Worm (Caenorhabditis elegans): ENCODE measurements around the gene fbxb-85.
A peak's percentile ranks its signal among the peaks of the same experiment; 100 is the strongest.

The fbxb-85 gene

DNA sequence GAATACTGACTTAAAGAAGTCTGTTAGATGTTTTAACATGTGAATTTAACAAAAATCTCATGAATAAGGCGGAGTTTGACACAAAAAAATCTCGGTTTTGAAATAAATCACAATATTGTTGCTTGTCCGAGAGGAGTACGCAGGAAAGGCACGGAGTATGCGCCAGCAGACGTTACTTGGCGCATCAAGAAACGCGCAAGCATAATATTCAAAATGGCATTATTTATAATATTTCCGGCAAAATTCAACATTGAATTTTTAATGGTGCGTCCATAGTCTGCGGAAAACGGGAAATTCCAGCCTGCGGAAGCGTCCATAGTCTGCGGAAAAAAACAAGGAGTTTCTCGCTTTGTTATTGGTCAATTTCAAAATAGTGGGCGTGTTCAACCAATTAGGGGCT, 3.9 kb downstream of the fbxb-85 start, which contains the start of gene pde-12 (continued):
- TF ChIP-seq B0261.1 (tag; optimal IDR thresholded peaks at IDR 0.05) = no peak
- no peak for TF ChIP-seq lag-1 (GFP tag; IDR thresholded peaks at IDR 0.05)
- TF ChIP-seq aptf-3 (GFP tag; IDR thresholded peaks at IDR 0.05) = no peak
- TF ChIP-seq rpc-1 (optimal IDR thresholded peaks at IDR 0.05) = no peak
- no peak for TF ChIP-seq rpc-1 (tag; optimal IDR thresholded peaks at IDR 0.05)
- TF ChIP-seq B0035.1 (tag; optimal IDR thresholded peaks at IDR 0.05) = no peak
- TF ChIP-seq madf-8 (GFP tag; conservative IDR thresholded peaks at IDR 0.05) = peak; percentile 42
- peak; percentile 95 for TF ChIP-seq nfyb-1 (GFP tag; IDR thresholded peaks at IDR 0.05)
- TF ChIP-seq hmg-1.2 (GFP tag; IDR thresholded peaks at IDR 0.05) = peak; percentile 51
- no peak for TF ChIP-seq C17E4.6 (GFP tag; IDR thresholded peaks at IDR 0.05)
- TF ChIP-seq sdz-38 (tag; optimal IDR thresholded peaks at IDR 0.05) = no peak
- 0 out of 2 replicates have a peak, but pooled peaks have one; percentile 52 for TF ChIP-seq Y95B8A.8 (GFP tag; IDR thresholded peaks at IDR 0.05)
- no peak for TF ChIP-seq zfh-2 (GFP tag; conservative IDR thresholded peaks at IDR 0.05)
- TF ChIP-seq hlh-12 (tag; optimal IDR thresholded peaks at IDR 0.05) = no peak
- TF ChIP-seq lin-54 (GFP tag; optimal IDR thresholded peaks at IDR 0.05) = peak; percentile 85
- no peak for TF ChIP-seq him-1 (tag; optimal IDR thresholded peaks at IDR 0.05)
- no peak for TF ChIP-seq B0019.2 (GFP tag; conservative IDR thresholded peaks at IDR 0.05)
- TF ChIP-seq F57A8.1 (GFP tag; optimal IDR thresholded peaks at IDR 0.05) = no peak
- no peak for TF ChIP-seq F57C9.4 (tag; optimal IDR thresholded peaks at IDR 0.05)
- TF ChIP-seq nhr-80 (tag; optimal IDR thresholded peaks at IDR 0.05) = peak; percentile 2
- TF ChIP-seq akir-1 (GFP tag; optimal IDR thresholded peaks at IDR 0.05) = no peak
- 0 out of 2 replicates have a peak, but pooled peaks have one; percentile 27 for TF ChIP-seq F39B2.1 (GFP tag; IDR thresholded peaks at IDR 0.05)
- TF ChIP-seq egl-44 (GFP tag; IDR thresholded peaks at IDR 0.05) = no peak
- TF ChIP-seq zim-3 (tag; optimal IDR thresholded peaks at IDR 0.05) = no peak
- TF ChIP-seq ceh-79 (tag; optimal IDR thresholded peaks at IDR 0.05) = no peak
- TF ChIP-seq pbrm-1 (GFP tag; IDR thresholded peaks at IDR 0.05) = no peak; the same call in 1 of the 2 replicates
- no peak for TF ChIP-seq fkh-3 (tag; optimal IDR thresholded peaks at IDR 0.05)
- TF ChIP-seq ceh-91 (GFP tag; IDR thresholded peaks at IDR 0.05) = no peak
- TF ChIP-seq K12H6.12 (tag; optimal IDR thresholded peaks at IDR 0.05) = no peak
- TF ChIP-seq F23B12.7 (tag; optimal IDR thresholded peaks at IDR 0.05; ENCODE audit: insufficient read depth) = no peak
- no peak for TF ChIP-seq dpff-1 (tag; optimal IDR thresholded peaks at IDR 0.05)
- no peak; the same call in 1 of the 2 replicates for TF ChIP-seq nfya-2 (GFP tag; IDR thresholded peaks at IDR 0.05)
- TF ChIP-seq lin-40 (tag; optimal IDR thresholded peaks at IDR 0.05) = peak; percentile 89
- TF ChIP-seq bed-2 (GFP tag; IDR thresholded peaks at IDR 0.05) = no peak
- TF ChIP-seq ztf-25 (GFP tag; IDR thresholded peaks at IDR 0.05) = no peak
- TF ChIP-seq F52B5.7 (tag; optimal IDR thresholded peaks at IDR 0.05) = no peak
- TF ChIP-seq cebp-2 (GFP tag; IDR thresholded peaks at IDR 0.05) = no peak
- no peak; the same call in 1 of the 2 replicates for TF ChIP-seq B0336.3 (GFP tag; IDR thresholded peaks at IDR 0.05)
- TF ChIP-seq F49E8.2 (tag; optimal IDR thresholded peaks at IDR 0.05; ENCODE audit: insufficient read depth) = no peak
- no peak for TF ChIP-seq lsy-27 (tag; optimal IDR thresholded peaks at IDR 0.05; ENCODE audit: borderline replicate concordance, insufficient read depth)
- TF ChIP-seq ztf-26 (tag; optimal IDR thresholded peaks at IDR 0.05) = peak; percentile 35
- peak; percentile 31 for TF ChIP-seq madf-10 (tag; optimal IDR thresholded peaks at IDR 0.05)
- TF ChIP-seq atf-7 (tag; optimal IDR thresholded peaks at IDR 0.05) = no peak
- no peak for TF ChIP-seq athp-1 (tag; optimal IDR thresholded peaks at IDR 0.05)
- no peak for TF ChIP-seq hlh-26 (GFP tag; conservative IDR thresholded peaks at IDR 0.05)
- TF ChIP-seq ztf-18 (tag; optimal IDR thresholded peaks at IDR 0.05) = peak; percentile 94
- TF ChIP-seq hmg-20 (GFP tag; IDR thresholded peaks at IDR 0.05) = peak; percentile 75; the same call in 1 of the 2 replicates
- no peak for TF ChIP-seq egl-18 (GFP tag; IDR thresholded peaks at IDR 0.05)
- no peak for TF ChIP-seq egrh-3 (GFP tag; IDR thresholded peaks at IDR 0.05)
- TF ChIP-seq nhr-179 (tag; optimal IDR thresholded peaks at IDR 0.05) = no peak

Data from whole organism, young adult.